Fruit fly (Drosophila melanogaster): ENCODE measurements around the gene CG46387.

dm6 chr3L:9872035-9872434 is 26.4 kb upstream of the CG46387 start:
- TF ChIP-seq pan (optimal IDR thresholded peaks at IDR 0.05) (no peak), usp (GFP tag; optimal IDR thresholded peaks at IDR 0.05) (no peak), CG8478 (optimal IDR thresholded peaks at IDR 0.05) (no peak), psq (optimal IDR thresholded peaks at IDR 0.05) (no peak)
